Fruit fly (Drosophila melanogaster): ENCODE results near the gene Ddc.

Gene Ddc

DNA sequence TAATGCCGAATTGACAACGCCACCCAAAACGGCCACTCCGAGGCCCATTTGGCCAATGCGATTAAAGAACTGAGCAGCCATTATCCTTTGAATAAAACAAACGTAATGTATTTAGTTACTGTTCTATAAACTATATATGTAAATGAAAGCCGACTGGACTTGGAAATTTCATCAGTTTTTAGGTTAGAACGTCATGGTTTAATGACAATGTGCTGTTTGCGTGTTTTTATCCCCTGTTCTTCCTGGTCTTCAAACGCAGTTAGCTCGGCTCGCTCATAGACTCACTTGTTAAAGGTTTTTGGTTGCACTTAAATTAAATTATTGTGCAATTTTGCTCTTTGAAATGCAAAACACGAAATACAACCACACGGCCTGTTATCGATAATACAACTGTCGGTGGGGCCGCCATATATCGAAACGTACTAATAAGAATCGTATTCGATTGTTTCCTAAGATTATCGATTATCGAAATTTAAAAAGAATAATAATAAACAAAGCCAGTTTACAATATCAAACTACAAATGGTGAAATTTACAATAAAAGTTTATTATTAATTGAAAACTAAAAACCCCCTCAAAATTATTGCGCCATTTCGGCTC is 3.5 kb upstream of the Ddc start, which contains the start of gene Phb1:
TSS of gene Phb1 (minus strand) at position 398 of the 599 bp plus-strand sequence.
- no peak for TF ChIP-seq Pif1A (GFP tag; optimal IDR thresholded peaks at IDR 0.05)
- no peak for TF ChIP-seq D1 (tag; optimal IDR thresholded peaks at IDR 0.05)
- TF ChIP-seq CG8301 (tag; optimal IDR thresholded peaks at IDR 0.05): no peak
- TF ChIP-seq CG32121 (GFP tag; IDR thresholded peaks at IDR 0.05): no peak
- TF ChIP-seq rn (GFP tag; IDR thresholded peaks at IDR 0.05): no peak

dm6 chr2L:19120984-19121383 is 878 bp upstream of the Ddc start:
- TF ChIP-seq CG10348 (GFP tag; IDR thresholded peaks at IDR 0.05) (no peak), D1 (tag; optimal IDR thresholded peaks at IDR 0.05) (no peak), CG13204 (GFP tag; optimal IDR thresholded peaks at IDR 0.05) (no peak), Pif1A (GFP tag; optimal IDR thresholded peaks at IDR 0.05) (no peak), CG8301 (tag; optimal IDR thresholded peaks at IDR 0.05) (peak; percentile 57), fd96Ca (GFP tag; IDR thresholded peaks at IDR 0.05) (peak; percentile 57; the same call in 1 of the 3 replicates), Pif1B (GFP tag; optimal IDR thresholded peaks at IDR 0.05) (no peak), Ets98B (GFP tag; IDR thresholded peaks at IDR 0.05) (peak; percentile 52), CG8159 (tag; optimal IDR thresholded peaks at IDR 0.05) (peak; percentile 60), CG34367 (tag; optimal IDR thresholded peaks at IDR 0.05) (peak; percentile 6), CG32121 (GFP tag; IDR thresholded peaks at IDR 0.05) (peak; percentile 29; the same call in 1 of the 2 replicates), CG15710 (tag; optimal IDR thresholded peaks at IDR 0.05) (peak; percentile 26), CG9948 (tag; optimal IDR thresholded peaks at IDR 0.05) (peak; percentile 60), CG17806 (tag; optimal IDR thresholded peaks at IDR 0.05) (peak; percentile 60), EcR (GFP tag; optimal IDR thresholded peaks at IDR 0.05) (no peak)

dm6 chr2L:19114183-19114776 is 5.8 kb downstream of the Ddc start, which contains the start of gene CG10561:
TSS of gene CG10561 (plus strand) at chr2L:19114401.
- TF ChIP-seq CG4496 (GFP tag; IDR thresholded peaks at IDR 0.05): no peak
- TF ChIP-seq CG13204 (GFP tag; optimal IDR thresholded peaks at IDR 0.05): no peak
- no peak for TF ChIP-seq Snoo (tag; optimal IDR thresholded peaks at IDR 0.05)
- TF ChIP-seq CG17806 (tag; optimal IDR thresholded peaks at IDR 0.05): no peak
- TF ChIP-seq Pif1A (GFP tag; optimal IDR thresholded peaks at IDR 0.05): no peak

DNA sequence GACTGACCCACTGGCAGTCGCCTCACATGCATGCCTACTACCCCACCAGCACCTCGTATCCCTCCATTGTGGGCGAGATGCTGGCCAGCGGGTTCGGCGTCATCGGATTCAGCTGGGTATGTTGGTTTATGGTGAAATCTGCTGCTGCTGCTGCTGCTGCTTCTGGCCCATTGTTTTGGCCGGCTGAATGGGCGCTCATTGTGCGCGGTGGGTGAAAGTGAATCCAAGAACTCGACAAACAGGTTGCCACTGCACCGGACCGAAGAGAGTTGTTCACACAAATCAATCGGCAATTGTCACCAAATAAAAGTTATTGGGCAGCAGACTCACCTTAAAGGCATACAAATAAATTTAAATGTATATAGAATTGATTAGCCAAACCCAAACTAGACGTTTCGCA is 7.9 kb downstream of the Ddc start:
- TF ChIP-seq CG9948 (tag; optimal IDR thresholded peaks at IDR 0.05): no peak
- no peak for TF ChIP-seq CG13204 (GFP tag; optimal IDR thresholded peaks at IDR 0.05)
- no peak for TF ChIP-seq CG32121 (GFP tag; IDR thresholded peaks at IDR 0.05)
- no peak for TF ChIP-seq rn (GFP tag; IDR thresholded peaks at IDR 0.05)
- no peak for TF ChIP-seq CG10348 (GFP tag; IDR thresholded peaks at IDR 0.05)
- no peak for TF ChIP-seq Ets98B (GFP tag; IDR thresholded peaks at IDR 0.05)
- TF ChIP-seq Pif1A (GFP tag; optimal IDR thresholded peaks at IDR 0.05): no peak
- TF ChIP-seq CG15710 (tag; optimal IDR thresholded peaks at IDR 0.05): no peak
- TF ChIP-seq CG12605 (GFP tag; IDR thresholded peaks at IDR 0.05): no peak
- no peak for TF ChIP-seq CG8159 (tag; optimal IDR thresholded peaks at IDR 0.05)
- TF ChIP-seq CG34367 (tag; optimal IDR thresholded peaks at IDR 0.05): no peak
- TF ChIP-seq Snoo (tag; optimal IDR thresholded peaks at IDR 0.05): no peak
- no peak for TF ChIP-seq fd96Ca (GFP tag; IDR thresholded peaks at IDR 0.05)
- TF ChIP-seq Pif1B (GFP tag; optimal IDR thresholded peaks at IDR 0.05): no peak
- no peak for TF ChIP-seq gl (tag; optimal IDR thresholded peaks at IDR 0.05)
- TF ChIP-seq CG14655 (GFP tag; optimal IDR thresholded peaks at IDR 0.05): no peak
- TF ChIP-seq D1 (tag; optimal IDR thresholded peaks at IDR 0.05): no peak
- no peak for TF ChIP-seq CG8301 (tag; optimal IDR thresholded peaks at IDR 0.05)
- TF ChIP-seq CG17806 (tag; optimal IDR thresholded peaks at IDR 0.05): no peak

dm6 chr2L:19111729-19112128 is 8.4 kb downstream of the Ddc start:
- TF ChIP-seq CG34367 (tag; optimal IDR thresholded peaks at IDR 0.05) (peak; percentile 10), gl (tag; optimal IDR thresholded peaks at IDR 0.05) (no peak), Ets98B (GFP tag; IDR thresholded peaks at IDR 0.05) (peak; percentile 38)

DNA sequence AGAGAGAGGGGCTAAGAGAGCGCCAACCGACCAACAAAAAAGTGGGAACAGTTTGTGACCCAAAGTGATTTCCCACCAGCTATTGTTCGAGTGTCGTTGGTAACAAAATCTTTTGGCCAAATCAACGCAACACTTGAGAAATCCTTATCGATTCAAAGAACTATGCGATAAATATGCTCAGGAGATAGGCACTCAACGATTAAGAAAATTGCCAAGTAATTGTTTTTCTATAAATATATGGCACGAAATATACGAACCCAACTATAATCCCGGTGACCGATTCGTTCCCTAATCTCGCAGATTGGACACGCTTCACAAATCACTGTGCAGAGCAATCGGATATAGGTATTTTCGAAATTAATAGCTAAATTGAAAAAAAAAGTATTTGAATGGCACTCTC is 9.0 kb downstream of the Ddc start:
- no peak for TF ChIP-seq gl (tag; optimal IDR thresholded peaks at IDR 0.05)
- no peak for TF ChIP-seq CG14655 (GFP tag; optimal IDR thresholded peaks at IDR 0.05)
- TF ChIP-seq EcR (GFP tag; optimal IDR thresholded peaks at IDR 0.05): no peak
- no peak for TF ChIP-seq Pif1B (GFP tag; optimal IDR thresholded peaks at IDR 0.05)
- no peak for TF ChIP-seq CG4496 (GFP tag; IDR thresholded peaks at IDR 0.05)
- no peak for TF ChIP-seq CG34367 (tag; optimal IDR thresholded peaks at IDR 0.05)
- TF ChIP-seq Pif1A (GFP tag; optimal IDR thresholded peaks at IDR 0.05): no peak
- no peak for TF ChIP-seq CG32121 (GFP tag; IDR thresholded peaks at IDR 0.05)

DNA sequence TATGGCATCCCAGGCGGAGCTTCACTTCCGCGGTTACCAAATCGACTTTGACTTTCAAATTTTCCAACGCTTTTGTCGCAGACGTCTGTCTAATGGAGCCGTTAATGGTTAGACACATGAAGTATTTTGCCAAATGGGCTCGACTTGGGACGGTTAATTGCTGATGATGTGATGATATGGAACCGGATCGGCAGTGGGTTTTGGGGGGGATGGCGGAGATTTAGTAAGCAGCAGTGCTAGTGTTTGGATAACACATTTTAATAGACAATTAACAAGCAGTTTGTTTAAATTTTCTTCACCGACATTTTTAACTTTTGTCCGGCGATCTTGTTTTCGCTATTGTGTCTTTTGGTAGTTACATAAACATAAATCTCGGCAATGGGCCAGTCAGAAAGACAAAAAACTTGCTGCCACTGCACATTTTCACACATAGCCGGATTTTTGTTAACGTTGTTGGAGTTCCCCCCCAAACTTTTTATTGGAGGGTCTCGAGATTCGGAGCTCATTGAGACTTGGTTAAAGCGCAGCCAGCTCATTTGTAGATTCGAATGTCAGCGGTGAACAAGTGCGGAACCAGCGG is 10.4 kb downstream of the Ddc start, which contains the start of gene amd:
TSS of gene amd (plus strand) at position 530 of the 580 bp plus-strand sequence.
- no peak for TF ChIP-seq gl (tag; optimal IDR thresholded peaks at IDR 0.05)
- no peak for TF ChIP-seq Snoo (tag; optimal IDR thresholded peaks at IDR 0.05)
- TF ChIP-seq CG32121 (GFP tag; IDR thresholded peaks at IDR 0.05): no peak
- no peak for TF ChIP-seq CG12605 (GFP tag; IDR thresholded peaks at IDR 0.05)
- TF ChIP-seq EcR (GFP tag; optimal IDR thresholded peaks at IDR 0.05): no peak
- no peak for TF ChIP-seq CG13204 (GFP tag; optimal IDR thresholded peaks at IDR 0.05)
- no peak for TF ChIP-seq fd96Ca (GFP tag; IDR thresholded peaks at IDR 0.05)
- TF ChIP-seq CG8301 (tag; optimal IDR thresholded peaks at IDR 0.05): no peak
